Worm (Caenorhabditis elegans) whole organism, L4/young adult: ENCODE data around the gene K07F5.6.

Experiments used
- W03F9.2 ChIP-seq: fragments of 150-350 bp; optimal IDR thresholded peaks from 2 replicates; lab custom pipeline; 2014; ENCODE audit warnings: missing biosample characterization, missing genetic modification characterization
- dao-5 ChIP-seq: sonication (generic microtip); optimal IDR thresholded peaks from 2 replicates; lab custom pipeline; 2016; ENCODE audit warnings: missing genotype, missing genetic modification characterization, moderate library complexity, missing compliant biosample characterization
- him-1 ChIP-seq: sonication (generic microtip); optimal IDR thresholded peaks from 2 replicates; lab custom pipeline; 2016; ENCODE audit warnings: missing genotype, missing genetic modification reagents, missing genetic modification characterization, missing compliant biosample characterization

DNA sequence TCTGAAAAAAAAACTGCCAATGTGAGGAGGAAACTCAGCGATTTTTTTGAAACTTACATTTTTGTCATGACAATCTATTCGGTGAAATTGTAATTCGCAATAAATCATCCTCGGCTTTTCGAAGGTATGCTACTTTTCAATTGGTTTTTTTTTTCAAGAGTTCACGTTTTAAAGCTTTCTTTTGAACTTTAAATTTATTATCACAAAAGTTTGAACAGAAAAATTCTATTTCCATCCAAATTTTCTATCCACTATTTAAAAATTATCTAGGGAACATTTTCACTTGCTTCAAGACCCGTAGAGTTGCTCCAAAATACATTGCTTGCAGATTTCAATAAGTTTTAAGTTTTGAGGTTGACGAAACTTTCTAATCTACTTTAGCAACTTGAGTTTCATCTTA, at the start of gene K07F5.6:
- TF ChIP-seq dao-5, result no peak
- no peak for TF ChIP-seq W03F9.2 (tag; lab: Kevin White, UChicago)
- TF ChIP-seq him-1 (tag; lab: Kevin White, UChicago), result no peak
